Fruit fly (Drosophila melanogaster) whole organism, adult: ENCODE measurements around the gene Gr36a.

Experiments
- ovo ChIP-seq: fragments of 200-800 bp; sonication (Bioruptor generic); optimal IDR thresholded peaks from 2 replicates; lab custom pipeline; 2016; ENCODE audit warnings: missing biosample characterization, missing genetic modification characterization
- toe ChIP-seq: fragments of 200-800 bp; sonication (Bioruptor generic); optimal IDR thresholded peaks from 2 replicates; lab custom pipeline; 2016; ENCODE audit warnings: missing biosample characterization, missing genetic modification characterization

- no peak for TF ChIP-seq toe (GFP tag; lab: Kevin White, UChicago)
- TF ChIP-seq ovo (GFP tag; lab: Kevin White, UChicago), result no peak
Measured at dm6 chr2L:17207072-17207471, 30.7 kb downstream of the Gr36a start.
